Fruit fly (Drosophila melanogaster) whole organism, embryonic: ENCODE data around the gene dao.
A peak's percentile ranks its signal among the peaks of the same experiment; 100 is the strongest.

Experiments used
- Atf3 ChIP-seq: fragments of 200-800 bp; sonication (Bioruptor generic); optimal IDR thresholded peaks from 3 replicates; lab custom pipeline; 2016; ENCODE audit warnings: missing biosample characterization, missing genetic modification characterization
- Atf6 ChIP-seq: fragments of 200-800 bp; sonication (Bioruptor generic); IDR thresholded peaks from 2 replicates; pipeline ENCODE4 v1.3.6; 2022; ENCODE audit warnings: missing biosample characterization, missing genetic modification characterization
- CG10321 ChIP-seq: fragments of 200-800 bp; sonication (Bioruptor generic); IDR thresholded peaks from 2 replicates; pipeline ENCODE4 v1.3.6; 2022; ENCODE audit warnings: missing biosample characterization, missing genetic modification characterization
- CG11456 ChIP-seq: fragments of 200-800 bp; sonication (Bioruptor generic); IDR thresholded peaks from 3 replicates; pipeline ENCODE4 v1.3.6; 2022; ENCODE audit warnings: missing biosample characterization, missing genetic modification characterization
- CG11695 ChIP-seq: fragments of 200-800 bp; sonication (Bioruptor generic); IDR thresholded peaks from 3 replicates; pipeline ENCODE4 v1.3.6; 2022; ENCODE audit warnings: missing biosample characterization, missing genetic modification characterization
- CG12942 ChIP-seq: fragments of 200-800 bp; sonication (Bioruptor generic); optimal IDR thresholded peaks from 3 replicates; lab custom pipeline; 2016; ENCODE audit warnings: missing biosample characterization, missing genetic modification characterization
- CG13624 ChIP-seq: fragments of 200-800 bp; sonication (Bioruptor generic); optimal IDR thresholded peaks from 2 replicates; lab custom pipeline; 2016; ENCODE audit warnings: missing biosample characterization, missing genetic modification characterization
- CG14441 ChIP-seq: fragments of 200-800 bp; sonication (Bioruptor generic); IDR thresholded peaks from 2 replicates; pipeline ENCODE4 v1.3.6; 2022; ENCODE audit warnings: missing biosample characterization, missing genetic modification characterization
- CG1602 ChIP-seq: fragments of 200-800 bp; sonication (Bioruptor generic); optimal IDR thresholded peaks from 3 replicates; lab custom pipeline; 2016; ENCODE audit warnings: missing biosample characterization, missing genetic modification characterization
- CG1603 ChIP-seq: fragments of 200-800 bp; sonication (Bioruptor generic); optimal IDR thresholded peaks from 2 replicates; lab custom pipeline; 2019; ENCODE audit warnings: missing biosample characterization, mild to moderate bottlenecking, missing genetic modification characterization, moderate library complexity
- CG16779 ChIP-seq: fragments of 200-800 bp; sonication (Bioruptor generic); IDR thresholded peaks from 2 replicates; pipeline ENCODE4 v1.3.6; 2022; ENCODE audit warnings: missing biosample characterization, missing genetic modification characterization
- CG17612 ChIP-seq: fragments of 200-800 bp; sonication (Bioruptor generic); IDR thresholded peaks from 2 replicates; pipeline ENCODE4 v1.3.6; 2022; ENCODE audit warnings: missing biosample characterization, missing genetic modification characterization
- CG30431 ChIP-seq: fragments of 200-800 bp; sonication (Bioruptor generic); optimal IDR thresholded peaks from 2 replicates; lab custom pipeline; 2017; ENCODE audit warnings: missing biosample characterization, missing genetic modification characterization
- CG3065 ChIP-seq: fragments of 200-800 bp; sonication (Bioruptor generic); optimal IDR thresholded peaks from 2 replicates; lab custom pipeline; 2016; ENCODE audit warnings: missing biosample characterization, missing genetic modification characterization
- CG3838 ChIP-seq: fragments of 200-800 bp; sonication (Bioruptor generic); optimal IDR thresholded peaks from 3 replicates; lab custom pipeline; 2016; ENCODE audit warnings: missing biosample characterization, missing genetic modification characterization
- CG4730 ChIP-seq: fragments of 200-800 bp; sonication (Bioruptor generic); IDR thresholded peaks from 2 replicates; pipeline ENCODE4 v1.3.6; 2022; ENCODE audit warnings: missing biosample characterization, missing genetic modification characterization
- CG9727 ChIP-seq: fragments of 200-800 bp; sonication (Bioruptor generic); optimal IDR thresholded peaks from 3 replicates; lab custom pipeline; 2017; ENCODE audit warnings: missing biosample characterization, mild to moderate bottlenecking, missing genetic modification characterization
- CG9932 ChIP-seq: fragments of 200-800 bp; sonication (Bioruptor generic); IDR thresholded peaks from 2 replicates; pipeline ENCODE4 v1.3.6; 2022; ENCODE audit warnings: missing biosample characterization, missing genetic modification characterization
- CkIIα-i1 ChIP-seq: fragments of 200-800 bp; sonication (Bioruptor generic); IDR thresholded peaks from 2 replicates; pipeline ENCODE4 v1.3.6; 2022; ENCODE audit warnings: missing biosample characterization, missing genetic modification characterization
- Dad ChIP-seq: fragments of 200-800 bp; sonication (Bioruptor generic); optimal IDR thresholded peaks from 3 replicates; lab custom pipeline; 2016; ENCODE audit warnings: missing biosample characterization, missing genetic modification characterization
- H15 ChIP-seq: fragments of 200-800 bp; sonication (Bioruptor generic); IDR thresholded peaks from 3 replicates; pipeline ENCODE4 v1.3.6; 2022; ENCODE audit warnings: missing biosample characterization, missing genetic modification characterization
- Hsf ChIP-seq: fragments of 200-800 bp; sonication (Bioruptor generic); optimal IDR thresholded peaks from 3 replicates; lab custom pipeline; 2016; ENCODE audit warnings: missing biosample characterization, missing genetic modification characterization
- Mrtf ChIP-seq: fragments of 200-800 bp; sonication (Bioruptor generic); IDR thresholded peaks from 3 replicates; pipeline ENCODE4 v1.3.6; 2022; ENCODE audit warnings: missing biosample characterization, missing genetic modification characterization
- Nf-YA ChIP-seq: fragments of 200-800 bp; sonication (Bioruptor generic); IDR thresholded peaks from 2 replicates; pipeline ENCODE4 v1.3.6; 2022; ENCODE audit warnings: missing biosample characterization, missing genetic modification characterization
- Nf-YC ChIP-seq: fragments of 200-800 bp; optimal IDR thresholded peaks from 3 replicates; lab custom pipeline; 2019; ENCODE audit warnings: missing biosample characterization, mild to moderate bottlenecking, missing genetic modification characterization, moderate library complexity
- Side ChIP-seq: fragments of 200-800 bp; sonication (Bioruptor generic); optimal IDR thresholded peaks from 2 replicates; lab custom pipeline; 2016; ENCODE audit warnings: missing biosample characterization, missing genetic modification characterization
- Six4 ChIP-seq: fragments of 200-800 bp; sonication (Bioruptor generic); optimal IDR thresholded peaks from 2 replicates; lab custom pipeline; 2016; ENCODE audit warnings: missing biosample characterization, missing genetic modification characterization
- Ssrp ChIP-seq: fragments of 200-800 bp; sonication (Bioruptor generic); optimal IDR thresholded peaks from 2 replicates; lab custom pipeline; 2018; ENCODE audit warnings: missing biosample characterization, mild to moderate bottlenecking, missing genetic modification characterization, moderate library complexity
- Trl ChIP-seq, 3 experiments: fragments of >200 bp in 2 of 3; fragments of 200-800 bp in 1 of 3; sonication (Bioruptor generic) in 1 of 3; optimal IDR thresholded peaks; 2 replicates in 1 of 3; 3 replicates in 2 of 3; lab custom pipeline; 2016 to 2017; ENCODE audit warnings: missing biosample characterization in 1 of 3, missing genetic modification characterization in 1 of 3
- amos ChIP-seq: fragments of 200-800 bp; sonication (Bioruptor generic); IDR thresholded peaks from 2 replicates; pipeline ENCODE4 v1.3.6; 2022; ENCODE audit warnings: missing biosample characterization, missing genetic modification characterization; ENCODE audit not compliant: partially characterized antibody
- bcd ChIP-seq: fragments of 200-800 bp; sonication (Bioruptor generic); optimal IDR thresholded peaks from 2 replicates; lab custom pipeline; 2017; ENCODE audit warnings: missing biosample characterization, mild to moderate bottlenecking, missing genetic modification characterization
- bigmax ChIP-seq: fragments of 200-800 bp; sonication (Bioruptor generic); optimal IDR thresholded peaks from 2 replicates; lab custom pipeline; 2018; ENCODE audit warnings: missing biosample characterization, mild to moderate bottlenecking, missing genetic modification characterization
- cas ChIP-seq: fragments of 200-800 bp; sonication (Bioruptor generic); IDR thresholded peaks from 2 replicates; pipeline ENCODE4 v1.3.6; 2022; ENCODE audit warnings: missing biosample characterization, missing genetic modification characterization
- caup ChIP-seq: fragments of 200-800 bp; sonication (Bioruptor generic); optimal IDR thresholded peaks from 3 replicates; lab custom pipeline; 2017; ENCODE audit warnings: missing biosample characterization, mild to moderate bottlenecking, missing genetic modification characterization, moderate library complexity; ENCODE audit not compliant: severe bottlenecking
- chif ChIP-seq, 2 experiments: fragments of 200-800 bp; sonication (Bioruptor generic); optimal IDR thresholded peaks; 3 replicates each; lab custom pipeline; 2016; ENCODE audit warnings: missing biosample characterization in 2 of 2, missing genetic modification characterization in 2 of 2
- croc ChIP-seq: fragments of 200-800 bp; sonication (Bioruptor generic); conservative IDR thresholded peaks from 3 replicates; pipeline ENCODE4 v1.3.6; 2022; ENCODE audit warnings: missing biosample characterization, missing genetic modification characterization
- cwo ChIP-seq: fragments of 200-800 bp; sonication (Bioruptor generic); optimal IDR thresholded peaks from 3 replicates; lab custom pipeline; 2017; ENCODE audit warnings: missing biosample characterization, missing genetic modification characterization, mild to moderate bottlenecking, moderate library complexity, missing genetic modification reagents
- gem ChIP-seq: fragments of 200-800 bp; sonication (Bioruptor generic); optimal IDR thresholded peaks from 2 replicates; lab custom pipeline; 2019; ENCODE audit warnings: missing biosample characterization, mild to moderate bottlenecking, missing genetic modification characterization, moderate library complexity
- ham ChIP-seq: fragments of 200-800 bp; sonication (Bioruptor generic); IDR thresholded peaks from 2 replicates; pipeline ENCODE4 v1.3.6; 2022; ENCODE audit warnings: missing biosample characterization, missing genetic modification characterization
- hbn ChIP-seq: fragments of 200-800 bp; sonication (Bioruptor generic); IDR thresholded peaks from 2 replicates; pipeline ENCODE4 v1.3.6; 2022; ENCODE audit warnings: missing biosample characterization, missing genetic modification characterization; ENCODE audit not compliant: partially characterized antibody
- ken ChIP-seq: fragments of 200-800 bp; sonication (Bioruptor generic); IDR thresholded peaks from 3 replicates; pipeline ENCODE4 v1.3.6; 2022; ENCODE audit warnings: missing biosample characterization, missing genetic modification characterization
- pho ChIP-seq: fragments of 200-800 bp; sonication (Bioruptor generic); optimal IDR thresholded peaks from 2 replicates; lab custom pipeline; 2016; ENCODE audit warnings: missing biosample characterization, missing genetic modification characterization
- pnt ChIP-seq: fragments of 200-800 bp; sonication (Bioruptor generic); optimal IDR thresholded peaks from 3 replicates; lab custom pipeline; 2016; ENCODE audit warnings: missing biosample characterization, missing genetic modification characterization
- sd ChIP-seq: fragments of 200-800 bp; sonication (Bioruptor generic); optimal IDR thresholded peaks from 3 replicates; lab custom pipeline; 2018; ENCODE audit warnings: missing biosample characterization, mild to moderate bottlenecking, missing genetic modification characterization, moderate library complexity
- sens ChIP-seq: fragments of 200-800 bp; sonication (Bioruptor generic); peaks from one replicate; lab custom pipeline; 2016; ENCODE audit warnings: missing biosample characterization, missing genetic modification characterization
- sob ChIP-seq: fragments of 200-800 bp; sonication (Bioruptor generic); IDR thresholded peaks from 2 replicates; pipeline ENCODE4 v1.3.6; 2022; ENCODE audit warnings: missing biosample characterization, missing genetic modification characterization
- ssp ChIP-seq: fragments of 200-800 bp; sonication (Bioruptor generic); IDR thresholded peaks from 2 replicates; pipeline ENCODE4 v1.3.6; 2022; ENCODE audit warnings: missing biosample characterization, missing genetic modification characterization
- stwl ChIP-seq: fragments of 200-800 bp; sonication (Bioruptor generic); optimal IDR thresholded peaks from 3 replicates; lab custom pipeline; 2018; ENCODE audit warnings: missing biosample characterization, mild to moderate bottlenecking, missing genetic modification characterization, moderate library complexity
- sug ChIP-seq: fragments of 200-800 bp; optimal IDR thresholded peaks from 2 replicates; lab custom pipeline; 2019; ENCODE audit warnings: missing biosample characterization, mild to moderate bottlenecking, missing genetic modification characterization, moderate library complexity
- tin ChIP-seq: fragments of 200-800 bp; sonication (Bioruptor generic); optimal IDR thresholded peaks from 3 replicates; lab custom pipeline; 2016; ENCODE audit warnings: missing biosample characterization, missing genetic modification characterization
- z ChIP-seq: fragments of 200-800 bp; sonication (Bioruptor generic); IDR thresholded peaks from 3 replicates; pipeline ENCODE4 v1.3.6; 2022; ENCODE audit warnings: missing biosample characterization, missing genetic modification characterization

dao gene

dm6 chr2L:15254229-15254861 is 5.7 kb downstream of the dao start:
- TF ChIP-seq sens (GFP tag; lab: Kevin White, UChicago) (peak; percentile 92), Trl (optimal IDR thresholded peaks at IDR 0.05; lab: Kevin White, UChicago) (no peak), Trl (GFP tag; optimal IDR thresholded peaks at IDR 0.05; lab: Kevin White, UChicago) (peak; percentile 15), Mrtf (GFP tag; lab: Robert Waterston, UW) (no peak), CG1603 (tag; lab: Kevin White, UChicago) (no peak), croc (GFP tag; lab: Robert Waterston, UW) (no peak), caup (GFP tag; lab: Kevin White, UChicago) (peak; percentile 21), CG9727 (peak; percentile 54), sob (peak; percentile 63; the same call in 1 of the 2 replicates), CG30431 (GFP tag; lab: Kevin White, UChicago) (no peak), CG4730 (GFP tag; lab: Robert Waterston, UW) (no peak), CG17612 (no peak), CG1602 (GFP tag; lab: Kevin White, UChicago) (no peak), CkIIα-i1 (no peak), Atf6 (GFP tag; lab: Robert Waterston, UW) (peak; percentile 64; the same call in 1 of the 2 replicates), hbn (GFP tag; lab: Robert Waterston, UW) (no peak), CG10321 (GFP tag; lab: Robert Waterston, UW) (no peak), Six4 (GFP tag; lab: Kevin White, UChicago) (no peak), pnt (no peak), stwl (tag; lab: Kevin White, UChicago) (no peak), sug (tag; lab: Kevin White, UChicago) (peak; percentile 16), Nf-YC (no peak), CG3065 (no peak), chif (GFP tag; optimal IDR thresholded peaks at IDR 0.05; lab: Kevin White, UChicago) (peak in 1 of 2 experiments; percentile 64), H15 (GFP tag; lab: Robert Waterston, UW) (0 out of 3 replicates have a peak, but pooled peaks have one; percentile 19), Dad (GFP tag; lab: Kevin White, UChicago) (peak; percentile 17), ham (GFP tag; lab: Robert Waterston, UW) (no peak), ken (GFP tag; lab: Robert Waterston, UW) (no peak), Ssrp (peak; percentile 39), cas (no peak), CG16779 (GFP tag; lab: Robert Waterston, UW) (no peak), Hsf (GFP tag; lab: Kevin White, UChicago) (peak; percentile 68), CG14441 (GFP tag; lab: Robert Waterston, UW) (peak; percentile 52; the same call in 1 of the 2 replicates), bigmax (no peak), bcd (GFP tag; lab: Kevin White, UChicago) (peak; percentile 51), cwo (GFP tag; lab: Kevin White, UChicago) (peak; percentile 51), CG11695 (GFP tag; lab: Robert Waterston, UW) (peak; percentile 57; the same call in 1 of the 3 replicates), CG13624 (GFP tag; lab: Kevin White, UChicago) (peak; percentile 57), CG11456 (GFP tag; lab: Robert Waterston, UW) (no peak), z (GFP tag; lab: Robert Waterston, UW) (no peak), Nf-YA (GFP tag; lab: Robert Waterston, UW) (peak; percentile 41; the same call in 1 of the 2 replicates), Side (GFP tag; lab: Kevin White, UChicago) (peak; percentile 52), CG3838 (no peak), tin (GFP tag; lab: Kevin White, UChicago) (peak; percentile 19), sd (tag; lab: Kevin White, UChicago) (no peak), Atf3 (GFP tag; lab: Kevin White, UChicago) (peak; percentile 7), pho (peak; percentile 17), CG9932 (GFP tag; lab: Robert Waterston, UW) (peak; percentile 47), ssp (GFP tag; lab: Robert Waterston, UW) (no peak), amos (GFP tag; lab: Robert Waterston, UW) (no peak), CG12942 (GFP tag; lab: Kevin White, UChicago) (no peak), gem (peak; percentile 76)
